Fruit fly (Drosophila melanogaster): ENCODE results near the gene cv-d.

DNA sequence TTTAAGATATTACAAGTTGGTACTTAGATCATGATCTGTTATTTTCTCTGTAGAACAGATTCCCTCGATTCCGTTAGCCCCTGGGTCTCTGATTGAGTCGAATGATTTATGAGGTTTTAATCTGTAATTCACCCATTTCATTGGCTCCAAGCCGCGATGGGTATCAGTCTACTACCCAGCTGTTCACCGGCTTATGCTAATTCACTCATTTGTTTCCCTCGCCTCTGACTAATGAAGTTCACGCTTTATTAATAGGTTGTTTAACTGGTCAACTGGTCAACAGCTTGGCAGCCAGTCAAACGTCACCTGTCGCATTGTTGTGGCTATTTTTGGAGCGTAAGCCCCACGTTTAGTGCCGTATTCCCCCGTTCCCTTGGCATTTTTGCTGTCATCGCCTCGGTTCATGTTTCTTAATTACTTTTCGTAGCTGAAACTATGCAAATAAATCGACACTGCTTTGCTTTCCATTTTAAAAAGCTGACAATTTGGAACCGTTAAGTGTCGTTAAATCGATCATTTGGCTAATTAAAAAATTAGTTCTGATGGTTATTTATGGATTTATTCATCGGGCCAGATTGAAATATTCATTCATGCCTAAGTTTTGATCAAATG, 19.6 kb upstream of the cv-d start:
- no peak for TF ChIP-seq pdm3 (GFP tag; optimal IDR thresholded peaks at IDR 0.05)
- TF ChIP-seq CG10669 (GFP tag; optimal IDR thresholded peaks at IDR 0.05) = no peak
- no peak for TF ChIP-seq salr (GFP tag; optimal IDR thresholded peaks at IDR 0.05)
- TF ChIP-seq CG9139 (GFP tag; optimal IDR thresholded peaks at IDR 0.05) = no peak
- no peak for TF ChIP-seq Eip78C (GFP tag)
- TF ChIP-seq CG6792 (GFP tag; optimal IDR thresholded peaks at IDR 0.05) = no peak
- no peak for TF ChIP-seq Ets96B (tag; optimal IDR thresholded peaks at IDR 0.05)
- TF ChIP-seq ss (GFP tag; optimal IDR thresholded peaks at IDR 0.05) = no peak
- no peak for TF ChIP-seq Smox (GFP tag; optimal IDR thresholded peaks at IDR 0.05)
- TF ChIP-seq CG7368 (GFP tag; optimal IDR thresholded peaks at IDR 0.05) = no peak
